Worm (Caenorhabditis elegans) whole organism, late embryonic: ENCODE measurements around the gene T07H3.7.

Experiments used
- C08G9.2 ChIP-seq: sonication (generic microtip); optimal IDR thresholded peaks from 2 replicates; lab custom pipeline; 2016; ENCODE audit warnings: mild to moderate bottlenecking, missing genetic modification characterization, moderate library complexity, missing compliant biosample characterization
- C38D4.7 ChIP-seq: fragments of 200-800 bp; sonication (Bioruptor generic); optimal IDR thresholded peaks from 2 replicates; lab custom pipeline; 2018; ENCODE audit warnings: mild to moderate bottlenecking, missing genetic modification characterization, moderate library complexity, missing compliant biosample characterization
- F13H6.1 ChIP-seq: sonication (generic microtip); optimal IDR thresholded peaks from 2 replicates; lab custom pipeline; 2016; ENCODE audit warnings: missing genetic modification characterization, missing compliant biosample characterization
- K02D7.2 ChIP-seq: sonication (generic microtip); optimal IDR thresholded peaks from 2 replicates; lab custom pipeline; 2017; ENCODE audit warnings: mild to moderate bottlenecking, missing genetic modification characterization, missing compliant biosample characterization
- ahr-1 ChIP-seq: sonication (generic microtip); optimal IDR thresholded peaks from 2 replicates; lab custom pipeline; 2016; ENCODE audit warnings: missing genetic modification characterization, missing compliant biosample characterization
- ceh-19 ChIP-seq: fragments of 200-800 bp; sonication (Bioruptor generic); optimal IDR thresholded peaks from 2 replicates; lab custom pipeline; 2018; ENCODE audit warnings: mild to moderate bottlenecking, missing genetic modification characterization, missing compliant biosample characterization
- ceh-22 ChIP-seq: sonication (generic microtip); optimal IDR thresholded peaks from 2 replicates; lab custom pipeline; 2017; ENCODE audit warnings: missing biosample characterization, missing genetic modification characterization
- ceh-24 ChIP-seq: sonication (generic microtip); optimal IDR thresholded peaks from 2 replicates; lab custom pipeline; 2016; ENCODE audit warnings: mild to moderate bottlenecking, missing genetic modification characterization, missing compliant biosample characterization
- ceh-30 ChIP-seq: fragments of 150-350 bp; optimal IDR thresholded peaks from 2 replicates; lab custom pipeline; 2014; ENCODE audit warnings: missing biosample characterization, missing genetic modification characterization
- ceh-34 ChIP-seq: sonication (generic microtip); optimal IDR thresholded peaks from 2 replicates; lab custom pipeline; 2016; ENCODE audit warnings: mild to moderate bottlenecking, missing genetic modification characterization, missing compliant biosample characterization
- ceh-45 ChIP-seq: fragments of 200-800 bp; sonication (Bioruptor generic); IDR thresholded peaks from 2 replicates; pipeline ENCODE4 v1.3.6; 2022; ENCODE audit warnings: missing genetic modification reagents, missing genetic modification characterization, missing compliant biosample characterization
- ceh-6 ChIP-seq: fragments of 200-800 bp; sonication (Bioruptor generic); optimal IDR thresholded peaks from 2 replicates; lab custom pipeline; 2018; ENCODE audit warnings: mild to moderate bottlenecking, missing genetic modification characterization, missing compliant biosample characterization
- ceh-9 ChIP-seq: sonication (generic microtip); optimal IDR thresholded peaks from 2 replicates; lab custom pipeline; 2016; ENCODE audit warnings: mild to moderate bottlenecking, missing genetic modification characterization, inconsistent platforms, missing compliant biosample characterization
- che-1 ChIP-seq: sonication (generic microtip); optimal IDR thresholded peaks from 2 replicates; lab custom pipeline; 2016; ENCODE audit warnings: mild to moderate bottlenecking, missing genetic modification characterization, missing compliant biosample characterization
- dve-1 ChIP-seq: sonication (generic microtip); optimal IDR thresholded peaks from 2 replicates; lab custom pipeline; 2017; ENCODE audit warnings: antibody characterized with exemption, mild to moderate bottlenecking, missing genetic modification characterization, missing compliant biosample characterization
- elt-2 ChIP-seq: sonication (generic microtip); optimal IDR thresholded peaks from 2 replicates; lab custom pipeline; 2016; ENCODE audit warnings: missing genetic modification reagents, missing genetic modification characterization, missing compliant biosample characterization
- eyg-1 ChIP-seq: sonication (generic microtip); optimal IDR thresholded peaks from 2 replicates; lab custom pipeline; 2016; ENCODE audit warnings: missing genotype, missing genetic modification characterization, missing compliant biosample characterization
- hlh-15 ChIP-seq: sonication (generic microtip); optimal IDR thresholded peaks from 2 replicates; lab custom pipeline; 2016; ENCODE audit warnings: missing genetic modification characterization, missing compliant biosample characterization
- hlh-6 ChIP-seq: sonication (generic microtip); optimal IDR thresholded peaks from 2 replicates; lab custom pipeline; 2016; ENCODE audit warnings: missing genotype, missing genetic modification characterization, missing compliant biosample characterization
- lin-11 ChIP-seq: fragments of 200-800 bp; sonication (Bioruptor generic); optimal IDR thresholded peaks from 2 replicates; lab custom pipeline; 2018; ENCODE audit warnings: mild to moderate bottlenecking, missing genetic modification characterization, missing compliant biosample characterization
- madf-2 ChIP-seq: sonication (generic microtip); optimal IDR thresholded peaks from 2 replicates; lab custom pipeline; 2017; ENCODE audit warnings: missing genetic modification characterization, missing compliant biosample characterization
- odd-2 ChIP-seq: sonication (generic microtip); optimal IDR thresholded peaks from 2 replicates; lab custom pipeline; 2017; ENCODE audit warnings: antibody characterized with exemption, mild to moderate bottlenecking, missing genetic modification characterization, missing compliant biosample characterization
- pag-3 ChIP-seq: sonication (generic microtip); optimal IDR thresholded peaks from 2 replicates; lab custom pipeline; 2016; ENCODE audit warnings: missing compliant biosample characterization, missing genetic modification characterization, borderline replicate concordance
- pat-9 ChIP-seq: fragments of 200-800 bp; sonication (Bioruptor generic); optimal IDR thresholded peaks from 2 replicates; lab custom pipeline; 2018; ENCODE audit warnings: mild to moderate bottlenecking, missing genetic modification characterization, moderate library complexity, missing compliant biosample characterization
- pqm-1 ChIP-seq: sonication (generic microtip); optimal IDR thresholded peaks from 2 replicates; lab custom pipeline; 2016; ENCODE audit warnings: missing genetic modification characterization, missing compliant biosample characterization
- rnt-1 ChIP-seq: sonication (generic microtip); optimal IDR thresholded peaks from 2 replicates; lab custom pipeline; 2016; ENCODE audit warnings: missing genetic modification characterization, missing compliant biosample characterization
- sdc-2 ChIP-seq: sonication (generic microtip); optimal IDR thresholded peaks from 2 replicates; lab custom pipeline; 2016; ENCODE audit warnings: missing genotype, missing genetic modification characterization, missing compliant biosample characterization
- sox-2 ChIP-seq: fragments of 200-800 bp; sonication (Bioruptor generic); IDR thresholded peaks from 2 replicates; pipeline ENCODE4 v1.3.6; 2022; ENCODE audit warnings: missing genetic modification reagents, missing genetic modification characterization, missing compliant biosample characterization
- tbx-2 ChIP-seq: sonication (generic microtip); optimal IDR thresholded peaks from 2 replicates; lab custom pipeline; 2016; ENCODE audit warnings: missing genetic modification characterization, missing compliant biosample characterization
- ttx-3 ChIP-seq: sonication (generic microtip); optimal IDR thresholded peaks from 2 replicates; lab custom pipeline; 2016; ENCODE audit warnings: missing genetic modification reagents, missing genetic modification characterization, missing compliant biosample characterization
- unc-3 ChIP-seq, 2 experiments: fragments of 200-800 bp in 1 of 2; sonication (Bioruptor generic) in 1 of 2; sonication (generic microtip) in 1 of 2; conservative IDR thresholded peaks in 1 of 2; optimal IDR thresholded peaks in 1 of 2; 2 replicates each; pipeline versions ENCODE4 v1.3.6 to Lab custom; 2016 to 2022; ENCODE audit warnings: missing compliant biosample characterization in 2 of 2, missing genetic modification characterization in 2 of 2, missing genetic modification reagents in 1 of 2
- unc-55 ChIP-seq: sonication (generic microtip); optimal IDR thresholded peaks from 2 replicates; lab custom pipeline; 2017; ENCODE audit warnings: missing biosample characterization, missing genetic modification reagents, missing genetic modification characterization
- ztf-16 ChIP-seq: sonication (generic microtip); optimal IDR thresholded peaks from 2 replicates; lab custom pipeline; 2017; ENCODE audit warnings: missing genetic modification characterization, missing compliant biosample characterization

Gene T07H3.7

ce11 chrII:1586305-1586704 lies 3.4 kb downstream of the T07H3.7 start, which contains the start of gene T07H3.8:
T07H3.8 (plus strand) TSS chrII:1586605.
- TF ChIP-seq tbx-2 (no peak), ceh-24 (no peak)

- TF ChIP-seq ceh-6 (GFP tag; lab: Kevin White, UChicago): no peak
- no peak for TF ChIP-seq C08G9.2
- TF ChIP-seq dve-1 (tag; lab: Kevin White, UChicago): no peak
- TF ChIP-seq ceh-34: no peak
- no peak for TF ChIP-seq pag-3 (tag; lab: Kevin White, UChicago)
- no peak for TF ChIP-seq sdc-2 (tag; lab: Kevin White, UChicago)
- no peak for TF ChIP-seq F13H6.1
- no peak for TF ChIP-seq madf-2 (tag; lab: Kevin White, UChicago)
- TF ChIP-seq sox-2 (GFP tag; lab: Robert Waterston, UW): no peak
- no peak for TF ChIP-seq ztf-16 (tag; lab: Kevin White, UChicago)
- TF ChIP-seq che-1: no peak
- TF ChIP-seq ceh-45 (GFP tag; lab: Robert Waterston, UW): no peak
- TF ChIP-seq ceh-22 (tag; lab: Kevin White, UChicago): no peak
Observed at ce11 chrII:1584140-1584539, 5.6 kb downstream of the T07H3.7 start, which contains the start of gene clec-21. clec-21 (minus strand) TSS chrII:1584240.

- TF ChIP-seq eyg-1 (tag; lab: Kevin White, UChicago): no peak
- TF ChIP-seq lin-11 (tag; lab: Kevin White, UChicago): no peak
- TF ChIP-seq ahr-1 (tag; lab: Kevin White, UChicago): no peak
- TF ChIP-seq ttx-3 (tag; lab: Kevin White, UChicago): no peak
Observed at ce11 chrII:1579886-1580285, 9.9 kb downstream of the T07H3.7 start, which contains the start of gene math-38. math-38 (minus strand) TSS chrII:1579986.

ce11 chrII:1576772-1577171 lies 13.0 kb downstream of the T07H3.7 start:
- TF ChIP-seq unc-55 (GFP tag; lab: Kevin White, UChicago) (no peak), ceh-9 (tag; lab: Kevin White, UChicago) (no peak), odd-2 (tag; lab: Kevin White, UChicago) (no peak), ceh-30 (tag; lab: Kevin White, UChicago) (no peak), C38D4.7 (no peak), dve-1 (tag; lab: Kevin White, UChicago) (no peak), pat-9 (no peak), rnt-1 (tag; lab: Kevin White, UChicago) (no peak), K02D7.2 (no peak), elt-2 (tag; lab: Kevin White, UChicago) (no peak), ttx-3 (tag; lab: Kevin White, UChicago) (no peak), F13H6.1 (no peak), unc-3 (GFP tag; conservative IDR thresholded peaks at IDR 0.05; lab: Robert Waterston, UW) (no peak), unc-3 (tag; optimal IDR thresholded peaks at IDR 0.05; lab: Kevin White, UChicago) (no peak), hlh-6 (no peak), hlh-15 (tag; lab: Kevin White, UChicago) (no peak)

- no peak for TF ChIP-seq K02D7.2
- no peak for TF ChIP-seq madf-2 (tag; lab: Kevin White, UChicago)
- no peak for TF ChIP-seq pqm-1
- TF ChIP-seq ceh-19 (GFP tag; lab: Kevin White, UChicago): no peak
- TF ChIP-seq lin-11 (tag; lab: Kevin White, UChicago): no peak
Observed at ce11 chrII:1576030-1576429, 13.7 kb downstream of the T07H3.7 start, which contains the start of gene K05F6.10. K05F6.10 (minus strand) TSS chrII:1576130.
